Fruit fly (Drosophila melanogaster) whole organism: ENCODE measurements around the gene CG33770.

Experiments
- CG8478 ChIP-seq: fragments of >200 bp; optimal IDR thresholded peaks from 2 replicates; lab custom pipeline; 2018; ENCODE audit warnings: inconsistent platforms
- Dll ChIP-seq: fragments of >200 bp; optimal IDR thresholded peaks from 2 replicates; lab custom pipeline; 2017
- pan ChIP-seq: fragments of >200 bp; optimal IDR thresholded peaks from 2 replicates; lab custom pipeline; 2017
- psq ChIP-seq: fragments of >200 bp; optimal IDR thresholded peaks from 2 replicates; lab custom pipeline; 2017
- usp ChIP-seq: fragments of >200 bp; optimal IDR thresholded peaks from 2 replicates; lab custom pipeline; 2017; ENCODE audit warnings: missing biosample characterization, missing genetic modification characterization, mixed read lengths

DNA sequence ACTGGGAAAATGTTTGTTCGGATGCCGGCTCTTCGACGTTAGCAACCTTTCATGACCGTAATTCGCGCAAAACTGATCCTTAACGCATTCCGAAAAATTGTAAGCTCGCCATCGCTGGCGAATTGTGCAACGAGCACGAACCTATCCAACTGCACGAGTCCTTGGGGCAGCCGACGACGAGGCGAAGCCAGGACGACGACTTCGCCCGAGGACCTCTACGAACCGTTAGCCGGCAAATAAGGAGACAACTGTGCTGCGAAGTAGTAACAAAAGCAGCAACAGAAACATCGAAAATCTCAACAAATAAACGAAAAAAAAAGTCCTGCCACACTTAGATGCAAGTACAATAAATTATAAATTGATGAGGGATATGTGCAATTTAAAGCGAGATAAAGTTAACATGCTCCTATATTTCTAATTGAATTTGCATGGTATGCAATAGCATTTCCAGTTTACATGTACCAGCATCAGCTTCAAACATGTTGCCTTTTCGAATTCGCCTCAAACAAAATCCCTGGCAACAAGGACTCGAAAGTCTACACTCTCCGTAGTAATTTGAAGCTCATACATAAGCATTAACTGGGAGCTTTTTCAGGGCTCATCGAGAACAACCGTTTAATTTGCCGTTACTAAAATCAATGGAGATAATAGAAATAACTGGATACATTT lies 10.5 kb upstream of the CG33770 start, which contains the start of gene CG14459:
- TF ChIP-seq pan (lab: Kevin White, UChicago): no peak
- no peak for TF ChIP-seq psq
- TF ChIP-seq CG8478 (lab: Kevin White, UChicago): no peak
- TF ChIP-seq Dll (lab: Kevin White, UChicago): no peak
- TF ChIP-seq usp (GFP tag; lab: Kevin White, UChicago): no peak
